Worm (Caenorhabditis elegans): ENCODE data around the gene M02D8.3.

DNA sequence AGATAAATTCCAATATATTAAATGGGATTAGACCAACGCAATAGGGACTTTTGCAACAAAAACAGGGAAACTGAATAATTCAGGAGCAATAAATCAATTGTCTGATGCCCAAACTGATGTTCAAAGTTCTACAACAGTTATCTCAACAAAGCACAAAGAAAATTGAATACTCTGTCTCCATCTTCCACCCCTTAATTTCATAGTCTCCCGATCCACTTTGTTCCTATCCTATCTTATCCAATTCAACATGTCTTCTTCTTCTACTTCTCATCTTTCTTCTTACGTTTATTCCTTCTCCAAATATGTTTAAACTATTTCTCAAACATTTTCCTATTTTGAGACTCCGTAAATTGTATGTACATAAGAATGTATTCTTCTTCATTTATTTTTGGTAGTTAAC is 33.5 kb upstream of the M02D8.3 start:
- TF ChIP-seq hmbx-1 (tag; optimal IDR thresholded peaks at IDR 0.05) (no peak), hnd-1 (tag; optimal IDR thresholded peaks at IDR 0.05) (no peak), ama-1 (optimal IDR thresholded peaks at IDR 0.05) (no peak), flt-1 (GFP tag; IDR thresholded peaks at IDR 0.05) (no peak), B0310.2 (tag; optimal IDR thresholded peaks at IDR 0.05) (no peak), aly-1 (tag; optimal IDR thresholded peaks at IDR 0.05) (no peak), ets-7 (tag; optimal IDR thresholded peaks at IDR 0.05) (no peak), hmg-4 (GFP tag; optimal IDR thresholded peaks at IDR 0.05) (no peak), ceh-36 (tag; optimal IDR thresholded peaks at IDR 0.05) (no peak), sea-1 (GFP tag; conservative IDR thresholded peaks at IDR 0.05) (no peak)

All from whole organism, early embryonic.